Fruit fly (Drosophila melanogaster): Measurements from ENCODE around the gene CG3164.

DNA sequence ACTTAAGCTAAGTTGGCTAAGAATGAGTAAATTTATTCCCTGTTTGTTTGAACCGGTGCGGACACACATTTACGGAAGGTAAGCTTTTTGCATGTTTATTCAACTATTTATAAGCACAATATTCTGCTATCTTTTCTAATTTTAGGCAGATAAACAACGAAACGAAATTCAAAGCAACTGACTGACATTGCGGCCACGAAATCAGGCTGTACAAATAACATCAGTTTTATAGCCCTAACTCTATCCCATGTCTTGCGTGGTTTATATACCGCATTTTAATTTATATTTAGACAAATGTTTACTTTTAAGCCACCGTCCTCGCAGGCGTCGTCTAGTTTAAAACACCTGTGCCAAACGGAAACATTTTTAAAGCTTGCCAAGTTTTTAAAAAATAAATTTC is 45.5 kb downstream of the CG3164 start:
- TF ChIP-seq CG8478 (optimal IDR thresholded peaks at IDR 0.05) (no peak), CTCF (optimal IDR thresholded peaks at IDR 0.05) (no peak)

All from S2 (cell line).